Fruit fly (Drosophila melanogaster): ENCODE measurements around the gene CG8312.

DNA sequence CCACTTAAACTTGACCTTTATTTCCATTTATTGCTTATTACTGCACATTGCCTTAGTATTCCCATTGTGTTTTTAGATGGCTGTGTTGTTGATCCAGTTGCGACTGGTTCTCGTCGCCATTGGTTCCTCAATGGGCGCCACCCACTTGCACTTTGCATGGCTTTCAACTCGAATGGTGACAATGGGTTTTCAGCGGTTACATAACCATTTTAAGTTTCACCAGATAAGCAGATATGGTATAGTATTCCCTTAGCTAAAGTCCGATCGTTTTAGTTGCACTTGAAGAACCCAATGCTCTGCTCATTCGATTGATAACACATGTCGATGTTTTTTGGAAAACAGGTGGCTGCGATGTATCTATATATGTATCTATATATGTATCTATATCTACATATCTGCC lies 10.8 kb downstream of the CG8312 start:
- TF ChIP-seq CG13204 (GFP tag; optimal IDR thresholded peaks at IDR 0.05) (no peak), CG4496 (GFP tag; IDR thresholded peaks at IDR 0.05) (no peak), CG10348 (GFP tag; IDR thresholded peaks at IDR 0.05) (no peak), CG15710 (tag; optimal IDR thresholded peaks at IDR 0.05) (peak; percentile 7), CG17806 (tag; optimal IDR thresholded peaks at IDR 0.05) (no peak), Pif1B (GFP tag; optimal IDR thresholded peaks at IDR 0.05) (no peak), CG8301 (tag; optimal IDR thresholded peaks at IDR 0.05) (no peak), rn (GFP tag; IDR thresholded peaks at IDR 0.05) (no peak), CG9948 (tag; optimal IDR thresholded peaks at IDR 0.05) (no peak), EcR (GFP tag; optimal IDR thresholded peaks at IDR 0.05) (no peak)

Measured in whole organism, pupa.